Worm (Caenorhabditis elegans) whole organism, L4/young adult: ENCODE results near the gene spp-11.

Experiments used
- W03F9.2 ChIP-seq: fragments of 150-350 bp; optimal IDR thresholded peaks from 2 replicates; lab custom pipeline; 2014; ENCODE audit warnings: missing biosample characterization, missing genetic modification characterization
- dao-5 ChIP-seq: sonication (generic microtip); optimal IDR thresholded peaks from 2 replicates; lab custom pipeline; 2016; ENCODE audit warnings: missing genotype, missing genetic modification characterization, moderate library complexity, missing compliant biosample characterization
- him-1 ChIP-seq: sonication (generic microtip); optimal IDR thresholded peaks from 2 replicates; lab custom pipeline; 2016; ENCODE audit warnings: missing genotype, missing genetic modification reagents, missing genetic modification characterization, missing compliant biosample characterization

ce11 chrII:6422812-6423211 lies 15.6 kb upstream of the spp-11 start, which contains the start of gene K03H9.3:
- TF ChIP-seq dao-5 (tag; lab: Kevin White, UChicago) (no peak), him-1 (tag; lab: Kevin White, UChicago) (no peak), W03F9.2 (tag; lab: Kevin White, UChicago) (no peak)
